Fruit fly (Drosophila melanogaster): ENCODE measurements around the gene CG18746.

The CG18746 gene

DNA sequence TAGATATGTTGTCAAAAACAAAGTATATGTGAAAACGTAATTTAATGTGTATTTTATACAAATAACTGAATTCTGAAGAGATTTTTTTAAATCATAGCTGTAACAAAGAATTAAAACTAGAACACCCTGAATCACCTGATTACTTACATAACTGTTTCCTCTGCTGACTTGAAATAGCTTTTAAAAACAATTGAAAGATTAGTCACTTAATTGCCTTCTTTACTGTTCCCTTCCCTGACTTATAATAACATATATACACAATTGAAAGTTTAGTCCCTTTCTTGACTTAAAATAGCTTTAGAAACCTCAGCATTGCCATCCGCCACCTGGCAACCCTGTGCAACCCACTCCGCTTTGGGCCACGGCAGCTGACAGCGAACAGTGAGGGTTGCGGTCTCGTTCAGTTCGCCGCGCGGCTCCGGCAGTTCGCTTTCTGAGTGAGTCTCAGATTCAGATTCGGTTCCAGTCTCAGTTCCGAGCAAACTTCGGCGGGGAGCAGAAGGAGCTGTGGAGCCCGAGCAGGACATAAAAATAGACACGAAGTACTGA lies 24.1 kb upstream of the CG18746 start, which contains the start of gene CG34384 (continued):
- TF ChIP-seq B-H2 (GFP tag; optimal IDR thresholded peaks at IDR 0.05) (peak; percentile 5), H2.0 (GFP tag; IDR thresholded peaks at IDR 0.05) (no peak), CG18011 (GFP tag; optimal IDR thresholded peaks at IDR 0.05) (peak; percentile 6), CG7963 (GFP tag; IDR thresholded peaks at IDR 0.05; ENCODE audit: partially characterized antibody) (no peak), CG18619 (GFP tag; optimal IDR thresholded peaks at IDR 0.05) (peak; percentile 70), crol (GFP tag; IDR thresholded peaks at IDR 0.05) (no peak), CG6791 (GFP tag; IDR thresholded peaks at IDR 0.05; ENCODE audit: partially characterized antibody) (no peak), Hmr (GFP tag; optimal IDR thresholded peaks at IDR 0.05) (peak; percentile 76), sr (GFP tag; IDR thresholded peaks at IDR 0.05) (no peak), CG9437 (GFP tag; optimal IDR thresholded peaks at IDR 0.05) (peak; percentile 40), Xbp1 (GFP tag; optimal IDR thresholded peaks at IDR 0.05) (peak; percentile 40), Camta (GFP tag; optimal IDR thresholded peaks at IDR 0.05) (peak; percentile 46), CG32772 (GFP tag; IDR thresholded peaks at IDR 0.05) (no peak), Trl (optimal IDR thresholded peaks at IDR 0.05) (no peak), Trl (GFP tag; optimal IDR thresholded peaks at IDR 0.05) (peak; percentile 17), NfI (GFP tag; optimal IDR thresholded peaks at IDR 0.05) (peak; percentile 19), gt (GFP tag; IDR thresholded peaks at IDR 0.05) (no peak), ind (GFP tag; optimal IDR thresholded peaks at IDR 0.05) (peak; percentile 59), CG17385 (GFP tag; optimal IDR thresholded peaks at IDR 0.05) (peak; percentile 50), pzg (GFP tag; optimal IDR thresholded peaks at IDR 0.05) (no peak), CG30020 (tag; optimal IDR thresholded peaks at IDR 0.05) (peak; percentile 20), wdn (GFP tag; IDR thresholded peaks at IDR 0.05) (no peak), CG32767 (GFP tag; IDR thresholded peaks at IDR 0.05) (no peak), CG7271 (tag; optimal IDR thresholded peaks at IDR 0.05) (no peak), her (GFP tag; optimal IDR thresholded peaks at IDR 0.05) (no peak), Fer2 (tag; optimal IDR thresholded peaks at IDR 0.05) (peak; percentile 25), CG7786 (GFP tag; optimal IDR thresholded peaks at IDR 0.05) (peak; percentile 35), gcm2 (GFP tag; optimal IDR thresholded peaks at IDR 0.05) (no peak), shn (GFP tag; optimal IDR thresholded peaks at IDR 0.05) (no peak), pan (optimal IDR thresholded peaks at IDR 0.05) (no peak), pan (GFP tag; optimal IDR thresholded peaks at IDR 0.05 in 1 of 2, IDR thresholded peaks at IDR 0.05 in 1 of 2) (no peak), CG34376 (GFP tag; optimal IDR thresholded peaks at IDR 0.05) (peak; percentile 80), CG3065 (GFP tag; optimal IDR thresholded peaks at IDR 0.05) (no peak), HmgD (GFP tag; optimal IDR thresholded peaks at IDR 0.05) (no peak), dpn (GFP tag; optimal IDR thresholded peaks at IDR 0.05) (peak; percentile 36 to 54), CG9932 (GFP tag; IDR thresholded peaks at IDR 0.05) (peak; percentile 51), Myb (GFP tag; optimal IDR thresholded peaks at IDR 0.05) (peak; percentile 12), CG5180 (GFP tag; optimal IDR thresholded peaks at IDR 0.05) (peak; percentile 48), CG9797 (GFP tag; optimal IDR thresholded peaks at IDR 0.05) (no peak), CG15269 (tag; optimal IDR thresholded peaks at IDR 0.05) (peak; percentile 48), CG10274 (GFP tag; optimal IDR thresholded peaks at IDR 0.05) (peak; percentile 45), dimm (GFP tag; IDR thresholded peaks at IDR 0.05) (no peak), NC2α (GFP tag; optimal IDR thresholded peaks at IDR 0.05) (no peak), Rfx (GFP tag; IDR thresholded peaks at IDR 0.05) (peak; percentile 29; the same call in 1 of the 2 replicates), ttk (GFP tag; IDR thresholded peaks at IDR 0.05) (no peak), Dip3 (GFP tag; optimal IDR thresholded peaks at IDR 0.05) (no peak), Chrac-16 (GFP tag; optimal IDR thresholded peaks at IDR 0.05) (peak; percentile 14), usp (GFP tag; optimal IDR thresholded peaks at IDR 0.05) (no peak), Eip74EF (GFP tag; optimal IDR thresholded peaks at IDR 0.05) (no peak), ci (GFP tag; IDR thresholded peaks at IDR 0.05) (no peak), Oli (tag; optimal IDR thresholded peaks at IDR 0.05) (peak; percentile 67), slou (GFP tag; optimal IDR thresholded peaks at IDR 0.05) (peak; percentile 21)
